Fruit fly (Drosophila melanogaster): ENCODE data around the gene CG4928.
A peak's percentile ranks its signal among the peaks of the same experiment; 100 is the strongest.

CG4928 gene

dm6 chrX:16943515-16943850 lies 30.5 kb downstream of the CG4928 start:
- TF ChIP-seq tj (GFP tag; optimal IDR thresholded peaks at IDR 0.05), result peak; percentile 56
- TF ChIP-seq cic (GFP tag; optimal IDR thresholded peaks at IDR 0.05), result no peak
- no peak for TF ChIP-seq pad (GFP tag; optimal IDR thresholded peaks at IDR 0.05)
- TF ChIP-seq CG5204 (GFP tag; optimal IDR thresholded peaks at IDR 0.05), result no peak
- TF ChIP-seq CG14711 (tag; optimal IDR thresholded peaks at IDR 0.05), result no peak
- TF ChIP-seq CG1620 (GFP tag; optimal IDR thresholded peaks at IDR 0.05), result no peak
- TF ChIP-seq CG12768 (GFP tag; optimal IDR thresholded peaks at IDR 0.05), result no peak
- TF ChIP-seq bab1 (GFP tag; optimal IDR thresholded peaks at IDR 0.05), result no peak
- no peak for TF ChIP-seq kay (GFP tag; ENCODE audit: borderline replicate concordance)

- peak; percentile 34 for TF ChIP-seq cic (GFP tag; optimal IDR thresholded peaks at IDR 0.05)
- peak; percentile 30 for TF ChIP-seq bab1 (GFP tag; optimal IDR thresholded peaks at IDR 0.05)
- peak; percentile 77 for TF ChIP-seq CG14711 (tag; optimal IDR thresholded peaks at IDR 0.05)
- no peak for TF ChIP-seq Crg-1 (GFP tag; optimal IDR thresholded peaks at IDR 0.05)
- no peak for TF ChIP-seq ovo (GFP tag; optimal IDR thresholded peaks at IDR 0.05)
- peak; percentile 10 for TF ChIP-seq CG11617 (GFP tag; optimal IDR thresholded peaks at IDR 0.05)
- TF ChIP-seq pad (GFP tag; optimal IDR thresholded peaks at IDR 0.05), result peak; percentile 20
- TF ChIP-seq CG7101 (tag; optimal IDR thresholded peaks at IDR 0.05), result peak; percentile 68
- peak; percentile 75 for TF ChIP-seq CG33017 (tag; optimal IDR thresholded peaks at IDR 0.05)
These were observed 31.1 kb downstream of the CG4928 start for dm6 chrX:16944049-16944532.

dm6 chrX:16945414-16945813 lies 32.4 kb downstream of the CG4928 start:
- TF ChIP-seq CG5204 (GFP tag; optimal IDR thresholded peaks at IDR 0.05) (no peak), Crg-1 (GFP tag; optimal IDR thresholded peaks at IDR 0.05) (no peak), cnc (optimal IDR thresholded peaks at IDR 0.05) (no peak), Mnt (GFP tag; optimal IDR thresholded peaks at IDR 0.05) (peak; percentile 6), tj (GFP tag; optimal IDR thresholded peaks at IDR 0.05) (peak; percentile 97), CG11617 (GFP tag; optimal IDR thresholded peaks at IDR 0.05) (peak; percentile 10), CG7045 (GFP tag; optimal IDR thresholded peaks at IDR 0.05) (no peak), ovo (GFP tag; optimal IDR thresholded peaks at IDR 0.05) (no peak), CG12768 (GFP tag; optimal IDR thresholded peaks at IDR 0.05) (no peak), pad (GFP tag; optimal IDR thresholded peaks at IDR 0.05) (peak; percentile 34), kay (GFP tag; ENCODE audit: borderline replicate concordance) (no peak), cic (GFP tag; optimal IDR thresholded peaks at IDR 0.05) (no peak), toe (GFP tag; optimal IDR thresholded peaks at IDR 0.05) (no peak), bab1 (GFP tag; optimal IDR thresholded peaks at IDR 0.05) (peak; percentile 83), CG14711 (tag; optimal IDR thresholded peaks at IDR 0.05) (peak; percentile 74), CG7101 (tag; optimal IDR thresholded peaks at IDR 0.05) (peak; percentile 80), CG1620 (GFP tag; optimal IDR thresholded peaks at IDR 0.05) (no peak), Clk (GFP tag; optimal IDR thresholded peaks at IDR 0.05) (no peak), Hr96 (GFP tag; optimal IDR thresholded peaks at IDR 0.05) (no peak), CG33017 (tag; optimal IDR thresholded peaks at IDR 0.05) (peak; percentile 3)

- TF ChIP-seq Crg-1 (GFP tag; optimal IDR thresholded peaks at IDR 0.05), result no peak
- no peak for TF ChIP-seq Clk (GFP tag; optimal IDR thresholded peaks at IDR 0.05)
- TF ChIP-seq Hr96 (GFP tag; optimal IDR thresholded peaks at IDR 0.05), result no peak
- peak; percentile 92 for TF ChIP-seq cic (GFP tag; optimal IDR thresholded peaks at IDR 0.05)
- no peak for TF ChIP-seq CG1620 (GFP tag; optimal IDR thresholded peaks at IDR 0.05)
- TF ChIP-seq toe (GFP tag; optimal IDR thresholded peaks at IDR 0.05), result no peak
- TF ChIP-seq CG7045 (GFP tag; optimal IDR thresholded peaks at IDR 0.05), result no peak
- no peak for TF ChIP-seq ovo (GFP tag; optimal IDR thresholded peaks at IDR 0.05)
- no peak for TF ChIP-seq CG33017 (tag; optimal IDR thresholded peaks at IDR 0.05)
- TF ChIP-seq CG7101 (tag; optimal IDR thresholded peaks at IDR 0.05), result no peak
- peak; percentile 18 for TF ChIP-seq tj (GFP tag; optimal IDR thresholded peaks at IDR 0.05)
- peak; percentile 32 for TF ChIP-seq Mnt (GFP tag; optimal IDR thresholded peaks at IDR 0.05)
- TF ChIP-seq CG14711 (tag; optimal IDR thresholded peaks at IDR 0.05), result no peak
- no peak for TF ChIP-seq CG11617 (GFP tag; optimal IDR thresholded peaks at IDR 0.05)
- peak; percentile 88 for TF ChIP-seq kay (GFP tag; ENCODE audit: borderline replicate concordance)
- TF ChIP-seq CG12768 (GFP tag; optimal IDR thresholded peaks at IDR 0.05), result no peak
- TF ChIP-seq cnc (optimal IDR thresholded peaks at IDR 0.05), result no peak
- no peak for TF ChIP-seq bab1 (GFP tag; optimal IDR thresholded peaks at IDR 0.05)
- TF ChIP-seq CG5204 (GFP tag; optimal IDR thresholded peaks at IDR 0.05), result no peak
- TF ChIP-seq pad (GFP tag; optimal IDR thresholded peaks at IDR 0.05), result no peak
These were observed 33.6 kb downstream of the CG4928 start for dm6 chrX:16946604-16947003.

dm6 chrX:16948371-16948770 lies 35.4 kb downstream of the CG4928 start, which contains the start of gene CG13000:
CG13000 (minus strand) TSS chrX:16948471.
- TF ChIP-seq Crg-1 (GFP tag; optimal IDR thresholded peaks at IDR 0.05) (no peak), CG12768 (GFP tag; optimal IDR thresholded peaks at IDR 0.05) (no peak), CG5204 (GFP tag; optimal IDR thresholded peaks at IDR 0.05) (no peak), Mnt (GFP tag; optimal IDR thresholded peaks at IDR 0.05) (no peak), toe (GFP tag; optimal IDR thresholded peaks at IDR 0.05) (no peak), bab1 (GFP tag; optimal IDR thresholded peaks at IDR 0.05) (no peak), CG7045 (GFP tag; optimal IDR thresholded peaks at IDR 0.05) (no peak), CG33017 (tag; optimal IDR thresholded peaks at IDR 0.05) (no peak), CG14711 (tag; optimal IDR thresholded peaks at IDR 0.05) (no peak), kay (GFP tag; ENCODE audit: borderline replicate concordance) (no peak), cic (GFP tag; optimal IDR thresholded peaks at IDR 0.05) (no peak), pad (GFP tag; optimal IDR thresholded peaks at IDR 0.05) (no peak), tj (GFP tag; optimal IDR thresholded peaks at IDR 0.05) (no peak), ovo (GFP tag; optimal IDR thresholded peaks at IDR 0.05) (no peak), Clk (GFP tag; optimal IDR thresholded peaks at IDR 0.05) (no peak), CG7101 (tag; optimal IDR thresholded peaks at IDR 0.05) (no peak)

- no peak for TF ChIP-seq Crg-1 (GFP tag; optimal IDR thresholded peaks at IDR 0.05)
- peak; percentile 54 for TF ChIP-seq bab1 (GFP tag; optimal IDR thresholded peaks at IDR 0.05)
- TF ChIP-seq cic (GFP tag; optimal IDR thresholded peaks at IDR 0.05), result no peak
- peak; percentile 36 for TF ChIP-seq CG14711 (tag; optimal IDR thresholded peaks at IDR 0.05)
- peak; percentile 26 for TF ChIP-seq kay (GFP tag; ENCODE audit: borderline replicate concordance)
- TF ChIP-seq CG7045 (GFP tag; optimal IDR thresholded peaks at IDR 0.05), result peak; percentile 32
- TF ChIP-seq CG7101 (tag; optimal IDR thresholded peaks at IDR 0.05), result peak; percentile 51
- peak; percentile 67 for TF ChIP-seq tj (GFP tag; optimal IDR thresholded peaks at IDR 0.05)
- TF ChIP-seq Clk (GFP tag; optimal IDR thresholded peaks at IDR 0.05), result no peak
- no peak for TF ChIP-seq pad (GFP tag; optimal IDR thresholded peaks at IDR 0.05)
- peak; percentile 7 for TF ChIP-seq CG11617 (GFP tag; optimal IDR thresholded peaks at IDR 0.05)
- no peak for TF ChIP-seq toe (GFP tag; optimal IDR thresholded peaks at IDR 0.05)
- no peak for TF ChIP-seq Mnt (GFP tag; optimal IDR thresholded peaks at IDR 0.05)
- no peak for TF ChIP-seq CG12768 (GFP tag; optimal IDR thresholded peaks at IDR 0.05)
- TF ChIP-seq CG1620 (GFP tag; optimal IDR thresholded peaks at IDR 0.05), result peak; percentile 8
- TF ChIP-seq CG33017 (tag; optimal IDR thresholded peaks at IDR 0.05), result peak; percentile 27
- no peak for TF ChIP-seq CG5204 (GFP tag; optimal IDR thresholded peaks at IDR 0.05)
- TF ChIP-seq cnc (optimal IDR thresholded peaks at IDR 0.05), result peak; percentile 36 to 62
- no peak for TF ChIP-seq Hr96 (GFP tag; optimal IDR thresholded peaks at IDR 0.05)
- TF ChIP-seq ovo (GFP tag; optimal IDR thresholded peaks at IDR 0.05), result no peak
These were observed 53.6 kb downstream of the CG4928 start for dm6 chrX:16966532-16966931.

Data from whole organism, adult.